In genomic region chr3R:18795000-18795810, dm6 we compare ENCODE assay signal across 6 fruit fly cellular contexts.
TF ChIP-seq lines count a peak whose summit lies in the region.

Gene CG7720 (minus strand): TSS chr3R:18795169.

- no peak for TF ChIP-seq CTCF in whole organism, embryonic (GFP tag; optimal IDR thresholded peaks at IDR 0.05; lab: Kevin White, UChicago)

TF ChIP-seq in whole organism, 6 proteins besides CTCF, POLR2A, EP300 and RAD21:
- TF ChIP-seq psq (optimal IDR thresholded peaks at IDR 0.05; lab: Kevin White, UChicago), result no peak
- TF ChIP-seq CG8478 (optimal IDR thresholded peaks at IDR 0.05; lab: Kevin White, UChicago), result no peak
- TF ChIP-seq pan (optimal IDR thresholded peaks at IDR 0.05; lab: Kevin White, UChicago), result peak; percentile 95
- no peak for TF ChIP-seq EcR (GFP tag; optimal IDR thresholded peaks at IDR 0.05; lab: Kevin White, UChicago)
- TF ChIP-seq usp (GFP tag; optimal IDR thresholded peaks at IDR 0.05; lab: Kevin White, UChicago), result no peak

TF ChIP-seq in whole organism, adult, 20 proteins besides CTCF, POLR2A, EP300 and RAD21:
- no peak for TF ChIP-seq toe (GFP tag; optimal IDR thresholded peaks at IDR 0.05; lab: Kevin White, UChicago)
- TF ChIP-seq kay (GFP tag; lab: Kevin White, UChicago; ENCODE audit: borderline replicate concordance), result peak; percentile 64

TF ChIP-seq in whole organism, embryonic, 481 proteins besides CTCF, POLR2A, EP300 and RAD21 (continues in another document):
- no peak for TF ChIP-seq wor (GFP tag; IDR thresholded peaks at IDR 0.05; lab: Robert Waterston, UW)
- TF ChIP-seq cwo (GFP tag; optimal IDR thresholded peaks at IDR 0.05; lab: Kevin White, UChicago), result no peak
- TF ChIP-seq corto (GFP tag; optimal IDR thresholded peaks at IDR 0.05; lab: Kevin White, UChicago), result no peak
- 0 out of 2 replicates have a peak, but pooled peaks have one; percentile 9 for TF ChIP-seq ranshi (GFP tag; IDR thresholded peaks at IDR 0.05; lab: Robert Waterston, UW)
- TF ChIP-seq hkb (optimal IDR thresholded peaks at IDR 0.05; lab: Kevin White, UChicago), result no peak
- TF ChIP-seq hkb (GFP tag; IDR thresholded peaks at IDR 0.05; lab: Robert Waterston, UW), result no peak
- no peak for TF ChIP-seq CG12942 (GFP tag; optimal IDR thresholded peaks at IDR 0.05; lab: Kevin White, UChicago)
- TF ChIP-seq CG32532 (GFP tag; IDR thresholded peaks at IDR 0.05; lab: Robert Waterston, UW), result 0 out of 2 replicates have a peak, but pooled peaks have one; percentile 25
- TF ChIP-seq sd (tag; optimal IDR thresholded peaks at IDR 0.05; lab: Kevin White, UChicago), result no peak
- TF ChIP-seq otp (GFP tag; IDR thresholded peaks at IDR 0.05; lab: Robert Waterston, UW), result no peak
- TF ChIP-seq CG12659 (GFP tag; optimal IDR thresholded peaks at IDR 0.05; lab: Kevin White, UChicago), result peak; percentile 49
- TF ChIP-seq Oli (tag; optimal IDR thresholded peaks at IDR 0.05; lab: Kevin White, UChicago), result peak; percentile 70
- TF ChIP-seq D (optimal IDR thresholded peaks at IDR 0.05; lab: Kevin White, UChicago), result no peak
- TF ChIP-seq D (GFP tag; optimal IDR thresholded peaks at IDR 0.05; lab: Kevin White, UChicago), result peak; percentile 11
- TF ChIP-seq CG9215 (GFP tag; IDR thresholded peaks at IDR 0.05; lab: Robert Waterston, UW), result peak; percentile 46
- TF ChIP-seq CG3281 (GFP tag; optimal IDR thresholded peaks at IDR 0.05; lab: Kevin White, UChicago), result peak; percentile 31
- TF ChIP-seq CG1529 (GFP tag; optimal IDR thresholded peaks at IDR 0.05; lab: Kevin White, UChicago), result peak; percentile 20
- TF ChIP-seq HHEX (GFP tag; optimal IDR thresholded peaks at IDR 0.05; lab: Kevin White, UChicago), result peak; percentile 42
- 0 out of 3 replicates have a peak, but pooled peaks have one; percentile 43 for TF ChIP-seq CG11560 (tag; IDR thresholded peaks at IDR 0.05; lab: Robert Waterston, UW)
- TF ChIP-seq bcd (GFP tag; optimal IDR thresholded peaks at IDR 0.05; lab: Kevin White, UChicago), result peak; percentile 55
- TF ChIP-seq CG17385 (GFP tag; optimal IDR thresholded peaks at IDR 0.05; lab: Kevin White, UChicago), result peak; percentile 9

TF ChIP-seq in whole organism, prepupa, 60 proteins besides CTCF, POLR2A, EP300 and RAD21 (continues in another document):
- TF ChIP-seq CG11294 (GFP tag; IDR thresholded peaks at IDR 0.05; lab: Robert Waterston, UW) (no peak; the same call in 1 of the 2 replicates), lz (GFP tag; optimal IDR thresholded peaks at IDR 0.05; lab: Kevin White, UChicago) (peak; percentile 80), CG6792 (GFP tag; optimal IDR thresholded peaks at IDR 0.05; lab: Kevin White, UChicago) (peak; percentile 70), ss (GFP tag; optimal IDR thresholded peaks at IDR 0.05; lab: Kevin White, UChicago) (peak in 1 of 2 experiments; percentile 16), CG7368 (GFP tag; optimal IDR thresholded peaks at IDR 0.05; lab: Kevin White, UChicago) (peak; percentile 43), CG11762 (GFP tag; optimal IDR thresholded peaks at IDR 0.05; lab: Kevin White, UChicago; ENCODE audit: insufficient read depth) (peak; percentile 59), fd85E (GFP tag; optimal IDR thresholded peaks at IDR 0.05; lab: Kevin White, UChicago) (no peak), Met (GFP tag; optimal IDR thresholded peaks at IDR 0.05; lab: Kevin White, UChicago) (peak; percentile 85), CG9139 (GFP tag; optimal IDR thresholded peaks at IDR 0.05; lab: Kevin White, UChicago) (no peak), dsx (GFP tag; optimal IDR thresholded peaks at IDR 0.05; lab: Kevin White, UChicago; ENCODE audit: poor library complexity, severe bottlenecking) (no peak), Sox15 (GFP tag; optimal IDR thresholded peaks at IDR 0.05; lab: Kevin White, UChicago) (peak; percentile 73), CG8319 (GFP tag; optimal IDR thresholded peaks at IDR 0.05; lab: Kevin White, UChicago) (peak; percentile 65), CG3919 (GFP tag; optimal IDR thresholded peaks at IDR 0.05; lab: Kevin White, UChicago) (peak; percentile 79), Hr4 (GFP tag; optimal IDR thresholded peaks at IDR 0.05; lab: Kevin White, UChicago) (peak; percentile 82), Sox14 (GFP tag; optimal IDR thresholded peaks at IDR 0.05; lab: Kevin White, UChicago) (peak; percentile 78), acj6 (GFP tag; optimal IDR thresholded peaks at IDR 0.05; lab: Kevin White, UChicago) (peak; percentile 76), dac (GFP tag; optimal IDR thresholded peaks at IDR 0.05; lab: Kevin White, UChicago) (no peak), CG6854 (GFP tag; optimal IDR thresholded peaks at IDR 0.05; lab: Kevin White, UChicago) (no peak), CG6163 (GFP tag; IDR thresholded peaks at IDR 0.05; lab: Robert Waterston, UW) (no peak), CG3032 (tag; optimal IDR thresholded peaks at IDR 0.05; lab: Kevin White, UChicago) (peak; percentile 55), CG15336 (GFP tag; IDR thresholded peaks at IDR 0.05; lab: Robert Waterston, UW) (peak; percentile 38; the same call in 1 of the 2 replicates)

TF ChIP-seq in whole organism, pupa, 21 proteins besides CTCF, POLR2A, EP300 and RAD21:
- no peak for TF ChIP-seq D1 (tag; optimal IDR thresholded peaks at IDR 0.05; lab: Kevin White, UChicago)
- no peak for TF ChIP-seq CG10348 (GFP tag; IDR thresholded peaks at IDR 0.05; lab: Robert Waterston, UW)
- TF ChIP-seq Pif1B (GFP tag; optimal IDR thresholded peaks at IDR 0.05; lab: Kevin White, UChicago), result no peak
- TF ChIP-seq CG32121 (GFP tag; IDR thresholded peaks at IDR 0.05; lab: Robert Waterston, UW), result 0 out of 2 replicates have a peak, but pooled peaks have one; percentile 36
- peak; percentile 76 for TF ChIP-seq CG13204 (GFP tag; optimal IDR thresholded peaks at IDR 0.05; lab: Kevin White, UChicago)
- peak; percentile 31 for TF ChIP-seq CG34367 (tag; optimal IDR thresholded peaks at IDR 0.05; lab: Kevin White, UChicago)
- peak; percentile 51 for TF ChIP-seq CG17806 (tag; optimal IDR thresholded peaks at IDR 0.05; lab: Kevin White, UChicago)
- TF ChIP-seq CG9948 (tag; optimal IDR thresholded peaks at IDR 0.05; lab: Kevin White, UChicago), result peak; percentile 57
- TF ChIP-seq gl (tag; optimal IDR thresholded peaks at IDR 0.05; lab: Kevin White, UChicago), result no peak
- no peak for TF ChIP-seq rn (GFP tag; IDR thresholded peaks at IDR 0.05; lab: Robert Waterston, UW)
- peak; percentile 14 for TF ChIP-seq Snoo (tag; optimal IDR thresholded peaks at IDR 0.05; lab: Kevin White, UChicago)
- TF ChIP-seq CG15710 (tag; optimal IDR thresholded peaks at IDR 0.05; lab: Kevin White, UChicago), result peak; percentile 49
- TF ChIP-seq Pif1A (GFP tag; optimal IDR thresholded peaks at IDR 0.05; lab: Kevin White, UChicago), result peak; percentile 24
- TF ChIP-seq Ets98B (GFP tag; IDR thresholded peaks at IDR 0.05; lab: Robert Waterston, UW), result no peak
- TF ChIP-seq CG8301 (tag; optimal IDR thresholded peaks at IDR 0.05; lab: Kevin White, UChicago), result peak; percentile 68
- peak; percentile 70 for TF ChIP-seq CG8159 (tag; optimal IDR thresholded peaks at IDR 0.05; lab: Kevin White, UChicago)
- peak; percentile 76 for TF ChIP-seq CG14655 (GFP tag; optimal IDR thresholded peaks at IDR 0.05; lab: Kevin White, UChicago)
- TF ChIP-seq fd96Ca (GFP tag; IDR thresholded peaks at IDR 0.05; lab: Robert Waterston, UW), result no peak
- peak; percentile 48; the same call in 2 of the 3 replicates for TF ChIP-seq CG4496 (GFP tag; IDR thresholded peaks at IDR 0.05; lab: Robert Waterston, UW)
- no peak for TF ChIP-seq EcR (GFP tag; optimal IDR thresholded peaks at IDR 0.05; lab: Kevin White, UChicago)
- TF ChIP-seq CG12605 (GFP tag; IDR thresholded peaks at IDR 0.05; lab: Robert Waterston, UW), result no peak
TF ChIP-seq in whole organism, pupa: peak in this region for 12.

TF ChIP-seq in whole organism, wandering third instar larva, 38 proteins besides CTCF, POLR2A, EP300 and RAD21:
- TF ChIP-seq br (GFP tag; optimal IDR thresholded peaks at IDR 0.05; lab: Kevin White, UChicago), result peak; percentile 50
- peak; percentile 36 for TF ChIP-seq sv (GFP tag; optimal IDR thresholded peaks at IDR 0.05; lab: Kevin White, UChicago)
- TF ChIP-seq h (GFP tag; optimal IDR thresholded peaks at IDR 0.05; lab: Kevin White, UChicago), result peak; percentile 49
- TF ChIP-seq Myc (optimal IDR thresholded peaks at IDR 0.05; lab: Kevin White, UChicago), result no peak
- TF ChIP-seq psq (GFP tag; optimal IDR thresholded peaks at IDR 0.05; lab: Kevin White, UChicago), result peak; percentile 71
- TF ChIP-seq Dfd (GFP tag; optimal IDR thresholded peaks at IDR 0.05; lab: Kevin White, UChicago), result no peak
- peak; percentile 56 for TF ChIP-seq rgr (GFP tag; optimal IDR thresholded peaks at IDR 0.05; lab: Kevin White, UChicago)
- TF ChIP-seq woc (GFP tag; optimal IDR thresholded peaks at IDR 0.05; lab: Kevin White, UChicago), result peak; percentile 78
- TF ChIP-seq pan (optimal IDR thresholded peaks at IDR 0.05; lab: Kevin White, UChicago), result peak; percentile 65
- no peak for TF ChIP-seq Rel (GFP tag; optimal IDR thresholded peaks at IDR 0.05; lab: Kevin White, UChicago)
- TF ChIP-seq Rel (tag; optimal IDR thresholded peaks at IDR 0.05; lab: Kevin White, UChicago), result no peak
- TF ChIP-seq Hr78 (GFP tag; optimal IDR thresholded peaks at IDR 0.05; lab: Kevin White, UChicago), result no peak
- TF ChIP-seq brk (GFP tag; optimal IDR thresholded peaks at IDR 0.05; lab: Kevin White, UChicago), result peak; percentile 13
- TF ChIP-seq dl (GFP tag; optimal IDR thresholded peaks at IDR 0.05; lab: Kevin White, UChicago; ENCODE audit: insufficient read depth in 1 of 2, partially characterized antibody in 2 of 2), result no peak
- peak; percentile 66 for TF ChIP-seq Sp1 (GFP tag; optimal IDR thresholded peaks at IDR 0.05; lab: Kevin White, UChicago)
- no peak for TF ChIP-seq Hnf4 (GFP tag; optimal IDR thresholded peaks at IDR 0.05; lab: Kevin White, UChicago)
- peak; percentile 49 for TF ChIP-seq HLH106 (tag; optimal IDR thresholded peaks at IDR 0.05; lab: Kevin White, UChicago)
- peak; percentile 16 for TF ChIP-seq Jra (GFP tag; optimal IDR thresholded peaks at IDR 0.05; lab: Kevin White, UChicago)
- peak in 1 of 2 experiments; percentile 47 for TF ChIP-seq foxo (GFP tag; optimal IDR thresholded peaks at IDR 0.05; lab: Kevin White, UChicago)
- TF ChIP-seq Dif (GFP tag; optimal IDR thresholded peaks at IDR 0.05; lab: Kevin White, UChicago; ENCODE audit: partially characterized antibody), result peak; percentile 30
- TF ChIP-seq OdsH (GFP tag; optimal IDR thresholded peaks at IDR 0.05; lab: Kevin White, UChicago), result peak; percentile 73
- peak; percentile 60 for TF ChIP-seq dmrt93B (GFP tag; optimal IDR thresholded peaks at IDR 0.05; lab: Kevin White, UChicago)
- no peak for TF ChIP-seq dsf (GFP tag; optimal IDR thresholded peaks at IDR 0.05; lab: Kevin White, UChicago; ENCODE audit: borderline replicate concordance)
- peak; percentile 13 for TF ChIP-seq CG9705 (GFP tag; optimal IDR thresholded peaks at IDR 0.05; lab: Kevin White, UChicago)
- peak; percentile 61 for TF ChIP-seq fru (GFP tag; optimal IDR thresholded peaks at IDR 0.05; lab: Kevin White, UChicago)
- TF ChIP-seq ey (GFP tag; optimal IDR thresholded peaks at IDR 0.05; lab: Kevin White, UChicago), result peak; percentile 62
- no peak for TF ChIP-seq tai (GFP tag; optimal IDR thresholded peaks at IDR 0.05; lab: Kevin White, UChicago)
